Fruit fly (Drosophila melanogaster) whole organism, embryonic: Measurements from ENCODE around the gene aru.

ENCODE experiments used
- Atf-2 ChIP-seq: fragments of 200-800 bp; sonication (Bioruptor generic); optimal IDR thresholded peaks from 2 replicates; lab custom pipeline; 2016; ENCODE audit warnings: missing biosample characterization, missing genetic modification characterization
- Atf3 ChIP-seq: fragments of 200-800 bp; sonication (Bioruptor generic); optimal IDR thresholded peaks from 3 replicates; lab custom pipeline; 2016; ENCODE audit warnings: missing biosample characterization, missing genetic modification characterization
- Bdp1 ChIP-seq: fragments of 200-800 bp; sonication (Bioruptor generic); optimal IDR thresholded peaks from 3 replicates; lab custom pipeline; 2016; ENCODE audit warnings: missing biosample characterization, missing genetic modification characterization
- Bgb ChIP-seq: fragments of 200-800 bp; sonication (Bioruptor generic); IDR thresholded peaks from 2 replicates; pipeline ENCODE4 v1.3.6; 2022; ENCODE audit warnings: missing biosample characterization, missing genetic modification characterization; ENCODE audit not compliant: partially characterized antibody
- Blimp-1 ChIP-seq: fragments of 200-800 bp; sonication (Bioruptor generic); optimal IDR thresholded peaks from 3 replicates; lab custom pipeline; 2018; ENCODE audit warnings: missing biosample characterization, missing genetic modification characterization, mild to moderate bottlenecking, moderate library complexity, missing genetic modification reagents
- CG10209 ChIP-seq: fragments of 200-800 bp; sonication (Bioruptor generic); optimal IDR thresholded peaks from 3 replicates; lab custom pipeline; 2017; ENCODE audit warnings: missing biosample characterization, mild to moderate bottlenecking, missing genetic modification characterization, missing genetic modification reagents
- CG1024 ChIP-seq: fragments of 200-800 bp; sonication (Bioruptor generic); IDR thresholded peaks from 2 replicates; pipeline ENCODE4 v1.3.6; 2022; ENCODE audit warnings: missing biosample characterization, missing genetic modification characterization
- CG10979 ChIP-seq: fragments of 200-800 bp; sonication (Bioruptor generic); optimal IDR thresholded peaks from 2 replicates; lab custom pipeline; 2018; ENCODE audit warnings: missing biosample characterization, mild to moderate bottlenecking, missing genetic modification characterization, moderate library complexity
- CG14441 ChIP-seq: fragments of 200-800 bp; sonication (Bioruptor generic); IDR thresholded peaks from 2 replicates; pipeline ENCODE4 v1.3.6; 2022; ENCODE audit warnings: missing biosample characterization, missing genetic modification characterization
- CG14710 ChIP-seq: fragments of 200-800 bp; sonication (Bioruptor generic); optimal IDR thresholded peaks from 3 replicates; lab custom pipeline; 2019; ENCODE audit warnings: missing biosample characterization, mild to moderate bottlenecking, missing genetic modification characterization, moderate library complexity
- CG15479 ChIP-seq: fragments of 200-800 bp; sonication (Bioruptor generic); optimal IDR thresholded peaks from 3 replicates; lab custom pipeline; 2019; ENCODE audit warnings: missing biosample characterization, mild to moderate bottlenecking, missing genetic modification characterization, moderate library complexity
- CG18262 ChIP-seq: fragments of 200-800 bp; optimal IDR thresholded peaks from 3 replicates; lab custom pipeline; 2019; ENCODE audit warnings: missing biosample characterization, mild to moderate bottlenecking, missing genetic modification characterization, moderate library complexity
- CG2202 ChIP-seq: fragments of 200-800 bp; sonication (Bioruptor generic); optimal IDR thresholded peaks from 2 replicates; lab custom pipeline; 2018; ENCODE audit warnings: missing biosample characterization, mild to moderate bottlenecking, missing genetic modification characterization
- CG2875 ChIP-seq: fragments of 200-800 bp; sonication (Bioruptor generic); optimal IDR thresholded peaks from 2 replicates; lab custom pipeline; 2017; ENCODE audit warnings: missing biosample characterization, mild to moderate bottlenecking, missing genetic modification characterization, missing genetic modification reagents
- CG33213 ChIP-seq: fragments of 200-800 bp; sonication (Bioruptor generic); optimal IDR thresholded peaks from 3 replicates; lab custom pipeline; 2016; ENCODE audit warnings: missing biosample characterization, missing genetic modification characterization
- CG3407 ChIP-seq: fragments of 200-800 bp; sonication (Bioruptor generic); optimal IDR thresholded peaks from 2 replicates; lab custom pipeline; 2018; ENCODE audit warnings: missing biosample characterization, mild to moderate bottlenecking, missing genetic modification characterization
- CG4360 ChIP-seq: fragments of 200-800 bp; sonication (Bioruptor generic); IDR thresholded peaks from 2 replicates; pipeline ENCODE4 v1.3.6; 2022; ENCODE audit warnings: missing biosample characterization, missing genetic modification characterization
- CG4424 ChIP-seq: fragments of 200-800 bp; sonication (Bioruptor generic); optimal IDR thresholded peaks from 3 replicates; lab custom pipeline; 2016; ENCODE audit warnings: missing biosample characterization, missing genetic modification characterization
- CG5953 ChIP-seq: fragments of 200-800 bp; sonication (Bioruptor generic); IDR thresholded peaks from 2 replicates; pipeline ENCODE4 v1.3.6; 2022; ENCODE audit warnings: missing biosample characterization, missing genetic modification characterization
- CG6254 ChIP-seq: fragments of 200-800 bp; sonication (Bioruptor generic); optimal IDR thresholded peaks from 3 replicates; lab custom pipeline; 2017; ENCODE audit warnings: mild to moderate bottlenecking, missing biosample characterization, missing genetic modification reagents, missing genetic modification characterization
- CG6791 ChIP-seq: fragments of 200-800 bp; sonication (Bioruptor generic); IDR thresholded peaks from 3 replicates; pipeline ENCODE4 v1.3.6; 2022; ENCODE audit warnings: missing biosample characterization, missing genetic modification characterization; ENCODE audit not compliant: partially characterized antibody
- CG7786 ChIP-seq: fragments of 200-800 bp; sonication (Bioruptor generic); optimal IDR thresholded peaks from 2 replicates; lab custom pipeline; 2016; ENCODE audit warnings: missing biosample characterization, missing genetic modification characterization
- CG8290 ChIP-seq, 3 experiments: fragments of 200-800 bp; sonication (Bioruptor generic); optimal IDR thresholded peaks; 2 replicates each; lab custom pipeline; 2016 to 2019; ENCODE audit warnings: missing biosample characterization in 3 of 3, missing genetic modification characterization in 3 of 3, mild to moderate bottlenecking in 2 of 3, moderate library complexity in 1 of 3
- CoRest ChIP-seq: fragments of 200-800 bp; sonication (Bioruptor generic); optimal IDR thresholded peaks from 3 replicates; lab custom pipeline; 2018; ENCODE audit warnings: missing biosample characterization, mild to moderate bottlenecking, missing genetic modification characterization, moderate library complexity
- E2f1 ChIP-seq: fragments of 200-800 bp; sonication (Bioruptor generic); IDR thresholded peaks from 2 replicates; pipeline ENCODE4 v1.3.6; 2022; ENCODE audit warnings: missing biosample characterization, missing genetic modification characterization
- Elba2 ChIP-seq: fragments of 200-800 bp; sonication (Bioruptor generic); optimal IDR thresholded peaks from 3 replicates; lab custom pipeline; 2016; ENCODE audit warnings: missing biosample characterization, missing genetic modification characterization
- Hr51 ChIP-seq, 2 experiments: fragments of 200-800 bp; sonication (Bioruptor generic); optimal IDR thresholded peaks; 2 replicates in 1 of 2; 3 replicates in 1 of 2; lab custom pipeline; 2016 to 2018; ENCODE audit warnings: missing biosample characterization in 2 of 2, missing genetic modification characterization in 2 of 2, mild to moderate bottlenecking in 1 of 2, moderate library complexity in 1 of 2
- Mes4 ChIP-seq: fragments of 200-800 bp; sonication (Bioruptor generic); optimal IDR thresholded peaks from 2 replicates; lab custom pipeline; 2016; ENCODE audit warnings: missing biosample characterization, missing genetic modification characterization
- Neu2 ChIP-seq: fragments of 200-800 bp; sonication (Bioruptor generic); optimal IDR thresholded peaks from 3 replicates; lab custom pipeline; 2016; ENCODE audit warnings: missing biosample characterization, missing genetic modification characterization, borderline replicate concordance
- Stat92E ChIP-seq, 3 experiments: fragments of >200 bp in 2 of 3; fragments of 200-800 bp in 1 of 3; sonication (Bioruptor generic) in 1 of 3; optimal IDR thresholded peaks; 2 replicates each; lab custom pipeline; 2017 to 2019; ENCODE audit warnings: missing biosample characterization in 3 of 3, missing genetic modification characterization in 3 of 3, mild to moderate bottlenecking in 1 of 3, moderate library complexity in 1 of 3
- amos ChIP-seq: fragments of 200-800 bp; sonication (Bioruptor generic); IDR thresholded peaks from 2 replicates; pipeline ENCODE4 v1.3.6; 2022; ENCODE audit warnings: missing biosample characterization, missing genetic modification characterization; ENCODE audit not compliant: partially characterized antibody
- bcd ChIP-seq: fragments of 200-800 bp; sonication (Bioruptor generic); optimal IDR thresholded peaks from 2 replicates; lab custom pipeline; 2017; ENCODE audit warnings: missing biosample characterization, mild to moderate bottlenecking, missing genetic modification characterization
- btn ChIP-seq: fragments of 200-800 bp; sonication (Bioruptor generic); optimal IDR thresholded peaks from 2 replicates; lab custom pipeline; 2016; ENCODE audit warnings: missing biosample characterization, missing genetic modification characterization
- chn ChIP-seq: fragments of 200-800 bp; sonication (Bioruptor generic); optimal IDR thresholded peaks from 2 replicates; lab custom pipeline; 2016; ENCODE audit warnings: missing biosample characterization, missing genetic modification characterization
- fd96Cb ChIP-seq: fragments of 200-800 bp; sonication (Bioruptor generic); optimal IDR thresholded peaks from 2 replicates; lab custom pipeline; 2018; ENCODE audit warnings: missing biosample characterization, mild to moderate bottlenecking, missing genetic modification characterization, moderate library complexity
- gem ChIP-seq: fragments of 200-800 bp; sonication (Bioruptor generic); optimal IDR thresholded peaks from 2 replicates; lab custom pipeline; 2019; ENCODE audit warnings: missing biosample characterization, mild to moderate bottlenecking, missing genetic modification characterization, moderate library complexity
- gt ChIP-seq: fragments of 200-800 bp; sonication (Bioruptor generic); IDR thresholded peaks from 2 replicates; pipeline ENCODE4 v1.3.6; 2022; ENCODE audit warnings: missing biosample characterization, missing genetic modification characterization
- hb ChIP-seq: fragments of 200-800 bp; sonication (Bioruptor generic); IDR thresholded peaks from 3 replicates; pipeline ENCODE4 v1.3.6; 2022; ENCODE audit warnings: missing biosample characterization, missing genetic modification characterization; ENCODE audit not compliant: partially characterized antibody
- jumu ChIP-seq: fragments of 200-800 bp; sonication (Bioruptor generic); optimal IDR thresholded peaks from 3 replicates; lab custom pipeline; 2016; ENCODE audit warnings: missing biosample characterization, missing genetic modification characterization
- lilli ChIP-seq: fragments of 200-800 bp; sonication (Bioruptor generic); optimal IDR thresholded peaks from 3 replicates; lab custom pipeline; 2016; ENCODE audit warnings: missing biosample characterization, missing genetic modification characterization
- phol ChIP-seq: fragments of 200-800 bp; sonication (Bioruptor generic); optimal IDR thresholded peaks from 3 replicates; lab custom pipeline; 2018; ENCODE audit warnings: missing biosample characterization, mild to moderate bottlenecking, missing genetic modification characterization, moderate library complexity
- sens ChIP-seq: fragments of 200-800 bp; sonication (Bioruptor generic); peaks from one replicate; lab custom pipeline; 2016; ENCODE audit warnings: missing biosample characterization, missing genetic modification characterization
- sisA ChIP-seq: fragments of 200-800 bp; sonication (Bioruptor generic); IDR thresholded peaks from 2 replicates; pipeline ENCODE4 v1.3.6; 2022; ENCODE audit warnings: missing biosample characterization, missing genetic modification characterization
- tap ChIP-seq: fragments of 200-800 bp; optimal IDR thresholded peaks from 3 replicates; lab custom pipeline; 2019; ENCODE audit warnings: missing biosample characterization, mild to moderate bottlenecking, missing genetic modification characterization, moderate library complexity
- twi ChIP-seq: fragments of 200-800 bp; optimal IDR thresholded peaks from 2 replicates; lab custom pipeline; 2019; ENCODE audit warnings: missing biosample characterization, mild to moderate bottlenecking, missing genetic modification characterization, moderate library complexity
- vvl ChIP-seq: fragments of 200-800 bp; sonication (Bioruptor generic); IDR thresholded peaks from 2 replicates; pipeline ENCODE4 v1.3.6; 2022; ENCODE audit warnings: missing biosample characterization, missing genetic modification characterization
- z ChIP-seq: fragments of 200-800 bp; sonication (Bioruptor generic); IDR thresholded peaks from 3 replicates; pipeline ENCODE4 v1.3.6; 2022; ENCODE audit warnings: missing biosample characterization, missing genetic modification characterization
- zen ChIP-seq: fragments of 200-800 bp; sonication (Bioruptor generic); optimal IDR thresholded peaks from 3 replicates; lab custom pipeline; 2018; ENCODE audit warnings: missing biosample characterization, mild to moderate bottlenecking, missing genetic modification characterization, moderate library complexity

aru gene

dm6 chr2L:901363-901762, 33.2 kb upstream of the aru start (continued):
- TF ChIP-seq Mes4 (GFP tag; lab: Kevin White, UChicago) (peak; percentile 21), vvl (GFP tag; lab: Robert Waterston, UW) (peak; percentile 32; the same call in 1 of the 2 replicates), CG14441 (GFP tag; lab: Robert Waterston, UW) (0 out of 2 replicates have a peak, but pooled peaks have one; percentile 26), sisA (GFP tag; lab: Robert Waterston, UW) (0 out of 2 replicates have a peak, but pooled peaks have one; percentile 27), CG14710 (peak; percentile 17), CG10979 (tag; lab: Kevin White, UChicago) (peak; percentile 50), Atf-2 (GFP tag; lab: Kevin White, UChicago) (peak; percentile 31), CG18262 (tag; lab: Kevin White, UChicago) (peak; percentile 51), jumu (peak; percentile 45), CG7786 (GFP tag; lab: Kevin White, UChicago) (peak; percentile 31), Bgb (GFP tag; lab: Robert Waterston, UW) (peak; percentile 37; the same call in 1 of the 2 replicates), Blimp-1 (peak; percentile 23), bcd (GFP tag; lab: Kevin White, UChicago) (peak; percentile 21), CG3407 (GFP tag; lab: Kevin White, UChicago) (peak; percentile 34), E2f1 (GFP tag; lab: Robert Waterston, UW) (peak; percentile 34; the same call in 1 of the 2 replicates), phol (tag; lab: Kevin White, UChicago) (peak; percentile 17), chn (GFP tag; lab: Kevin White, UChicago) (peak; percentile 32), z (GFP tag; lab: Robert Waterston, UW) (peak; percentile 23; the same call in 1 of the 3 replicates), amos (GFP tag; lab: Robert Waterston, UW) (peak; percentile 53; the same call in 1 of the 2 replicates), CG4360 (GFP tag; lab: Robert Waterston, UW) (peak; percentile 63), sens (GFP tag; lab: Kevin White, UChicago) (peak; percentile 89), CG1024 (GFP tag; lab: Robert Waterston, UW) (peak; percentile 60), lilli (GFP tag; lab: Kevin White, UChicago) (peak; percentile 49), CG6791 (GFP tag; lab: Robert Waterston, UW) (peak; percentile 50; the same call in 1 of the 3 replicates), zen (tag; lab: Kevin White, UChicago) (peak; percentile 58), Bdp1 (GFP tag; lab: Kevin White, UChicago) (peak; percentile 17), gt (GFP tag; lab: Robert Waterston, UW) (peak; percentile 23; the same call in 1 of the 2 replicates), hb (GFP tag; lab: Robert Waterston, UW) (0 out of 3 replicates have a peak, but pooled peaks have one; percentile 34), Atf3 (GFP tag; lab: Kevin White, UChicago) (peak; percentile 39), CG5953 (0 out of 2 replicates have a peak, but pooled peaks have one; percentile 30), CG4424 (GFP tag; lab: Kevin White, UChicago) (peak; percentile 30), CoRest (peak; percentile 20), CG8290 (GFP tag; optimal IDR thresholded peaks at IDR 0.05; lab: Kevin White, UChicago) (peak; percentile 25), CG8290 (tag; optimal IDR thresholded peaks at IDR 0.05; lab: Kevin White, UChicago) (peak in 1 of 2 experiments; percentile 36), Stat92E (GFP tag; optimal IDR thresholded peaks at IDR 0.05; lab: Kevin White, UChicago) (peak in 1 of 3 experiments; percentile 90), btn (GFP tag; lab: Kevin White, UChicago) (peak; percentile 54), gem (tag; lab: Kevin White, UChicago) (peak; percentile 15), Neu2 (peak; percentile 37), twi (peak; percentile 34), CG2202 (tag; lab: Kevin White, UChicago) (peak; percentile 2), CG6254 (GFP tag; lab: Kevin White, UChicago) (peak; percentile 18), Hr51 (GFP tag; optimal IDR thresholded peaks at IDR 0.05; lab: Kevin White, UChicago) (peak in 1 of 2 experiments; percentile 16), tap (peak; percentile 23), CG33213 (GFP tag; lab: Kevin White, UChicago) (peak; percentile 42), CG15479 (GFP tag; lab: Kevin White, UChicago) (peak; percentile 25), CG10209 (peak; percentile 52), Elba2 (peak; percentile 45), CG2875 (peak; percentile 39), fd96Cb (tag; lab: Kevin White, UChicago) (peak; percentile 30)
